Worm (Caenorhabditis elegans) whole organism, late embryonic: Measurements from ENCODE around the gene atg-10.

Experiments used
- ama-1 ChIP-seq: fragments of 150-350 bp; optimal IDR thresholded peaks from 2 replicates; lab custom pipeline; 2014
- ceh-18 ChIP-seq: sonication (generic microtip); optimal IDR thresholded peaks from 2 replicates; lab custom pipeline; 2016; ENCODE audit warnings: missing genetic modification characterization, missing compliant biosample characterization
- gmeb-2 ChIP-seq: sonication (generic microtip); optimal IDR thresholded peaks from 2 replicates; lab custom pipeline; 2016; ENCODE audit warnings: missing genetic modification characterization, inconsistent platforms, missing compliant biosample characterization
- hlh-13 ChIP-seq: fragments of 200-800 bp; sonication (Bioruptor generic); optimal IDR thresholded peaks from 2 replicates; lab custom pipeline; 2018; ENCODE audit warnings: mild to moderate bottlenecking, missing genetic modification characterization, missing compliant biosample characterization
- hlh-30 ChIP-seq: sonication (generic microtip); optimal IDR thresholded peaks from 2 replicates; lab custom pipeline; 2017; ENCODE audit warnings: antibody characterized with exemption, missing genetic modification characterization, missing compliant biosample characterization; ENCODE audit not compliant: insufficient read depth
- lin-11 ChIP-seq: fragments of 200-800 bp; sonication (Bioruptor generic); optimal IDR thresholded peaks from 2 replicates; lab custom pipeline; 2018; ENCODE audit warnings: mild to moderate bottlenecking, missing genetic modification characterization, missing compliant biosample characterization
- pax-1 ChIP-seq: fragments of 150-350 bp; optimal IDR thresholded peaks from 2 replicates; lab custom pipeline; 2014; ENCODE audit warnings: missing biosample characterization, missing genetic modification characterization
- pros-1 ChIP-seq: fragments of 150-350 bp; optimal IDR thresholded peaks from 2 replicates; lab custom pipeline; 2014; ENCODE audit warnings: missing biosample characterization, missing genetic modification reagents, missing genetic modification characterization
- sox-4 ChIP-seq: sonication (generic microtip); optimal IDR thresholded peaks from 2 replicates; lab custom pipeline; 2017; ENCODE audit warnings: mild to moderate bottlenecking, missing genetic modification characterization, inconsistent platforms, missing compliant biosample characterization

DNA sequence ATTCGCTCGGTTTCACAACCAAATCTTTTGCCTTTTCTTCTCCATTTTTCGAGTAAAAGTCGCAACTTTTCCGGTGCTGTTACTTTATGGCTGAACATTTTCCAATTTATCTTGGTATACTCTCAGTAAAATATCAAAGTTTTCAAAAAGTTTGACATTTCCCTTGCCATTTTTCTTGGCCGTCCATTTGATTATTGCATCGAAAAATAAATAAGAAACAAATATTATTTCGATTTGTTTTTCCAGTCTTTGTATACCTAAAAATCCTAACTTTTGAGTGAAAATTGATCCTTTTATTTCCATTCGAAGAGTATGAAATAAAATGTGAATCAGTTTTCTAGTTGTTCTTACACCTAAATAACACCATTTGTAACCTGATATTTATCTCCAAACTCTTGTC, 12.5 kb upstream of the atg-10 start:
- TF ChIP-seq hlh-13 (GFP tag; lab: Kevin White, UChicago) = no peak
- no peak for TF ChIP-seq pros-1
- no peak for TF ChIP-seq lin-11
- no peak for TF ChIP-seq pax-1 (tag; lab: Kevin White, UChicago)
- no peak for TF ChIP-seq gmeb-2 (tag; lab: Kevin White, UChicago)
- no peak for TF ChIP-seq sox-4 (tag; lab: Kevin White, UChicago)
- no peak for TF ChIP-seq ama-1 (lab: Kevin White, UChicago)
- TF ChIP-seq ceh-18 = no peak
- TF ChIP-seq hlh-30 = no peak
